Worm (Caenorhabditis elegans) whole organism, L4 larva: Measurements from ENCODE around the gene str-31.

Experiments used
- aly-2 ChIP-seq: sonication (generic microtip); optimal IDR thresholded peaks from 2 replicates; lab custom pipeline; 2018; ENCODE audit warnings: missing biosample characterization, missing genetic modification characterization
- hlh-30 ChIP-seq: sonication (generic microtip); optimal IDR thresholded peaks from 2 replicates; lab custom pipeline; 2017; ENCODE audit warnings: antibody characterized with exemption, mild to moderate bottlenecking, missing genetic modification characterization, missing compliant biosample characterization; ENCODE audit not compliant: insufficient read depth

DNA sequence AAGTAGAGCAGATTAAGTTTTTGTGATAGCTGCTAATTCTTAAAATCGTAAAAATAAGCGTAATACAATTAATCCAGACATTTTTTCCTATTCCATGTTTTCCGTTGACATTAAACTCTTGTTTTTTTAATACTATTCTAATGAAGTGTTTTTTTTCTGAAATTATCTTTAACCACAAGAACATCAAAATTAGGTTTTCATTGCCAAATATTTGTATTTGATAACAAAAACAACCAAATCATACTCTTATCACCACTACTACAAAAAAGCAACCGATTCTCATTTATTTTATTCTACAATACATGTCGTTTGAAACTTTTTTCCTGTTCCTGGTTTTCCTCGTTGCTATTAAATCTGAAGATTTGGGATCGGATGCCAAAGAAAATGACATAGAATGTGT is 18.7 kb upstream of the str-31 start, which contains the start of gene C54F6.17:
- TF ChIP-seq aly-2: no peak
- TF ChIP-seq hlh-30: no peak
